Fruit fly (Drosophila melanogaster): Measurements from ENCODE around the gene Hr39.

Gene Hr39

dm6 chr2L:21237048-21237747 is at the start of gene Hr39 (continued):
- TF ChIP-seq NC2β (GFP tag; optimal IDR thresholded peaks at IDR 0.05) (peak; percentile 16), Lhr (GFP tag; optimal IDR thresholded peaks at IDR 0.05) (peak; percentile 87), BEAF-32 (GFP tag; optimal IDR thresholded peaks at IDR 0.05) (peak; percentile 75), Dad (GFP tag; optimal IDR thresholded peaks at IDR 0.05) (peak; percentile 40), CG10267 (tag; optimal IDR thresholded peaks at IDR 0.05) (peak; percentile 86), CG18476 (GFP tag; optimal IDR thresholded peaks at IDR 0.05) (peak; percentile 17), cwo (GFP tag; optimal IDR thresholded peaks at IDR 0.05) (peak; percentile 40), wek (GFP tag; optimal IDR thresholded peaks at IDR 0.05) (peak; percentile 15), btn (GFP tag; optimal IDR thresholded peaks at IDR 0.05) (peak; percentile 15), gcm (GFP tag; optimal IDR thresholded peaks at IDR 0.05) (peak; percentile 44), CG17385 (GFP tag; optimal IDR thresholded peaks at IDR 0.05) (peak; percentile 14), CG6254 (GFP tag; optimal IDR thresholded peaks at IDR 0.05) (no peak), CG3838 (GFP tag; optimal IDR thresholded peaks at IDR 0.05) (peak; percentile 97), CTCF (GFP tag; optimal IDR thresholded peaks at IDR 0.05) (peak; percentile 24), sqz (GFP tag; optimal IDR thresholded peaks at IDR 0.05) (peak; percentile 69), dmrt11E (tag; optimal IDR thresholded peaks at IDR 0.05) (no peak), Dip3 (GFP tag; optimal IDR thresholded peaks at IDR 0.05) (peak; percentile 51), HLH54F (GFP tag; optimal IDR thresholded peaks at IDR 0.05) (peak; percentile 29), NfI (GFP tag; optimal IDR thresholded peaks at IDR 0.05) (peak; percentile 32), CG12219 (GFP tag; optimal IDR thresholded peaks at IDR 0.05) (no peak), gt (GFP tag; IDR thresholded peaks at IDR 0.05) (no peak), CG6765 (GFP tag; optimal IDR thresholded peaks at IDR 0.05) (peak; percentile 20), CG9797 (GFP tag; optimal IDR thresholded peaks at IDR 0.05) (peak; percentile 75), ara (GFP tag; IDR thresholded peaks at IDR 0.05) (no peak), dm (GFP tag; optimal IDR thresholded peaks at IDR 0.05) (peak; percentile 59), CG14710 (tag; optimal IDR thresholded peaks at IDR 0.05) (peak; percentile 74), CG1647 (GFP tag; optimal IDR thresholded peaks at IDR 0.05) (no peak), CHES-1-like (GFP tag; optimal IDR thresholded peaks at IDR 0.05) (peak; percentile 74), CG10979 (tag; optimal IDR thresholded peaks at IDR 0.05) (no peak), CG17802 (tag; optimal IDR thresholded peaks at IDR 0.05) (peak; percentile 69), Deaf1 (tag; optimal IDR thresholded peaks at IDR 0.05) (peak; percentile 75), Scr (GFP tag; IDR thresholded peaks at IDR 0.05; ENCODE audit: partially characterized antibody) (no peak), CG2875 (GFP tag; optimal IDR thresholded peaks at IDR 0.05) (no peak), gce (GFP tag; IDR thresholded peaks at IDR 0.05) (no peak), CG7745 (tag; optimal IDR thresholded peaks at IDR 0.05) (no peak), CG9727 (GFP tag; optimal IDR thresholded peaks at IDR 0.05) (peak; percentile 10), pho (GFP tag; optimal IDR thresholded peaks at IDR 0.05) (peak; percentile 16), B-H1 (GFP tag; IDR thresholded peaks at IDR 0.05) (no peak), CG8290 (GFP tag; optimal IDR thresholded peaks at IDR 0.05) (peak; percentile 50), CG8290 (tag; optimal IDR thresholded peaks at IDR 0.05) (peak in 1 of 2 experiments; percentile 79), HmgZ (tag; optimal IDR thresholded peaks at IDR 0.05) (peak; percentile 77), nmo (GFP tag; optimal IDR thresholded peaks at IDR 0.05) (peak; percentile 65)
